Fruit fly (Drosophila melanogaster): Measurements from ENCODE around the gene CG10514.

Gene CG10514

DNA sequence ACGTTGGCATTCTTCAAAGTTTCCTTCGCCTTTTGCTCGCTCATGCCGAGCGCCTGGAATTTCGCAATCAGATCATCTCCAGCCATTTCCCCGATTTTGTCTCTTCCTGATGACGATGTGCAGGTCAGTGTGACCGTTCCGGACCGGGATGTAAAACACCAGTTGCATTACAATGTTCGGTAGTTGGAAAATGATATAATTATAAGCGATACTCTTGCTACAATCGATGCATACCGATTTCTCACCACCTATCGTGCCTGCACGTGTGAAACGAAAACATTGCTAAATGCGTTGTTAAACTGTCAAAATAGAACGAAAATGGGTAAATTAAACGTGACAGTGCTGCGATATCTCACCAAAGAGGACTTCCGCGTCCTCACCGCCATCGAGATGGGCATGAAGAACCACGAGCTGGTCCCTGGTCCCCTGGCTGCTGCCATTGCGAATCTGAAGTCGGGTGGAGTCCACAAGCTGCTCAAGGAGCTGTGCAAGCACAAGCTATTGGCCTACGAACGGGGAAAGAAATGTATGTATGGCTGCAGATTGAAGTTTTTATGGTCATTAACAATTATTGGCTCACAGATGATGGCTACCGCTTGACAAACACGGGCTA, 14.0 kb downstream of the CG10514 start, which contains the start of the genes GlnRS and RIOK2 (continued):
- TF ChIP-seq CG9797 (GFP tag; optimal IDR thresholded peaks at IDR 0.05) (peak; percentile 94), CG1603 (tag; optimal IDR thresholded peaks at IDR 0.05) (peak; percentile 94), Sry-β (GFP tag; optimal IDR thresholded peaks at IDR 0.05) (peak; percentile 67), GATAe (GFP tag; conservative IDR thresholded peaks at IDR 0.05) (no peak), CG7786 (GFP tag; optimal IDR thresholded peaks at IDR 0.05) (peak; percentile 10), phol (tag; optimal IDR thresholded peaks at IDR 0.05) (peak; percentile 69), CG2116 (GFP tag; optimal IDR thresholded peaks at IDR 0.05) (peak; percentile 85), Mad (GFP tag; optimal IDR thresholded peaks at IDR 0.05) (no peak), gro (GFP tag; optimal IDR thresholded peaks at IDR 0.05) (peak; percentile 54), zen2 (GFP tag; IDR thresholded peaks at IDR 0.05; ENCODE audit: partially characterized antibody) (peak; percentile 95), CG12236 (GFP tag; optimal IDR thresholded peaks at IDR 0.05) (no peak), Dfd (GFP tag; optimal IDR thresholded peaks at IDR 0.05) (peak in 1 of 2 experiments; percentile 79), btn (GFP tag; optimal IDR thresholded peaks at IDR 0.05) (no peak), bigmax (GFP tag; optimal IDR thresholded peaks at IDR 0.05) (peak; percentile 55), CG15696 (tag; optimal IDR thresholded peaks at IDR 0.05) (no peak), mld (GFP tag; IDR thresholded peaks at IDR 0.05; ENCODE audit: partially characterized antibody) (peak; percentile 91), vvl (GFP tag; IDR thresholded peaks at IDR 0.05) (peak; percentile 8; the same call in 1 of the 2 replicates), HLH4C (GFP tag; IDR thresholded peaks at IDR 0.05; ENCODE audit: partially characterized antibody) (peak; percentile 92), wek (GFP tag; optimal IDR thresholded peaks at IDR 0.05) (peak; percentile 11), CG10267 (tag; optimal IDR thresholded peaks at IDR 0.05) (peak; percentile 62), bbx (GFP tag; IDR thresholded peaks at IDR 0.05; ENCODE audit: partially characterized antibody) (peak; percentile 96), Gug (GFP tag; IDR thresholded peaks at IDR 0.05) (no peak), unc-4 (GFP tag; IDR thresholded peaks at IDR 0.05; ENCODE audit: partially characterized antibody) (peak; percentile 97), YL-1 (GFP tag; optimal IDR thresholded peaks at IDR 0.05) (peak; percentile 98), zen (tag; optimal IDR thresholded peaks at IDR 0.05) (peak; percentile 41), CG7372 (GFP tag; IDR thresholded peaks at IDR 0.05) (no peak), ERR (GFP tag; optimal IDR thresholded peaks at IDR 0.05) (peak; percentile 35), amos (GFP tag; IDR thresholded peaks at IDR 0.05; ENCODE audit: partially characterized antibody) (peak; percentile 97), CG13894 (tag; optimal IDR thresholded peaks at IDR 0.05) (no peak), zf30C (GFP tag; optimal IDR thresholded peaks at IDR 0.05) (no peak), twi (tag; optimal IDR thresholded peaks at IDR 0.05) (peak; percentile 28), dm (GFP tag; optimal IDR thresholded peaks at IDR 0.05) (peak; percentile 99), CG7271 (tag; optimal IDR thresholded peaks at IDR 0.05) (peak; percentile 39), chinmo (GFP tag; IDR thresholded peaks at IDR 0.05; ENCODE audit: partially characterized antibody) (peak; percentile 100), CG31224 (GFP tag; IDR thresholded peaks at IDR 0.05) (no peak), Myb (GFP tag; optimal IDR thresholded peaks at IDR 0.05) (peak; percentile 60), Dip3 (GFP tag; optimal IDR thresholded peaks at IDR 0.05) (no peak), CG15514 (GFP tag; optimal IDR thresholded peaks at IDR 0.05) (peak; percentile 83), Bteb2 (GFP tag; optimal IDR thresholded peaks at IDR 0.05) (no peak), CG12659 (GFP tag; optimal IDR thresholded peaks at IDR 0.05) (peak; percentile 64), CG14860 (GFP tag; IDR thresholded peaks at IDR 0.05; ENCODE audit: partially characterized antibody) (peak; percentile 85), nerfin-2 (GFP tag; IDR thresholded peaks at IDR 0.05; ENCODE audit: partially characterized antibody) (peak; percentile 75; the same call in 1 of the 2 replicates), otp (GFP tag; IDR thresholded peaks at IDR 0.05) (no peak), Stat92E (GFP tag; optimal IDR thresholded peaks at IDR 0.05) (peak in 1 of 3 experiments; percentile 12), Fer1 (GFP tag; optimal IDR thresholded peaks at IDR 0.05) (no peak), CG33213 (GFP tag; optimal IDR thresholded peaks at IDR 0.05) (peak; percentile 54), CG10979 (tag; optimal IDR thresholded peaks at IDR 0.05) (peak; percentile 1)
